Fruit fly (Drosophila melanogaster): ENCODE data around the gene CG6678.

The CG6678 gene

dm6 chr3R:21874982-21875466 is 11.8 kb upstream of the CG6678 start, which contains the start of gene CG6656 (continued):
- TF ChIP-seq lbe (GFP tag; optimal IDR thresholded peaks at IDR 0.05) (peak; percentile 67), stwl (tag; optimal IDR thresholded peaks at IDR 0.05) (no peak), CG16813 (GFP tag; IDR thresholded peaks at IDR 0.05; ENCODE audit: partially characterized antibody) (no peak), CG4328 (GFP tag; optimal IDR thresholded peaks at IDR 0.05) (no peak), CG4854 (GFP tag; optimal IDR thresholded peaks at IDR 0.05) (no peak), CG12104 (GFP tag; optimal IDR thresholded peaks at IDR 0.05) (no peak), CG10431 (GFP tag; optimal IDR thresholded peaks at IDR 0.05) (no peak), ap (GFP tag; IDR thresholded peaks at IDR 0.05) (no peak), CG11398 (GFP tag; optimal IDR thresholded peaks at IDR 0.05) (no peak), CG12659 (GFP tag; optimal IDR thresholded peaks at IDR 0.05) (peak; percentile 3), CG13296 (GFP tag; optimal IDR thresholded peaks at IDR 0.05) (no peak), Sin3A (optimal IDR thresholded peaks at IDR 0.05) (no peak), Ravus (GFP tag; IDR thresholded peaks at IDR 0.05) (no peak), gro (GFP tag; optimal IDR thresholded peaks at IDR 0.05) (no peak), CG18599 (GFP tag; optimal IDR thresholded peaks at IDR 0.05) (no peak), CG11696 (GFP tag; IDR thresholded peaks at IDR 0.05) (no peak), bowl (GFP tag; IDR thresholded peaks at IDR 0.05) (no peak), CG7839 (tag; optimal IDR thresholded peaks at IDR 0.05) (no peak), wdn (GFP tag; IDR thresholded peaks at IDR 0.05) (no peak), NfI (GFP tag; optimal IDR thresholded peaks at IDR 0.05) (no peak), CG7928 (GFP tag; optimal IDR thresholded peaks at IDR 0.05) (no peak), CG16815 (GFP tag; optimal IDR thresholded peaks at IDR 0.05) (no peak), Atf6 (GFP tag; IDR thresholded peaks at IDR 0.05) (0 out of 2 replicates have a peak, but pooled peaks have one; percentile 48), Lpt (GFP tag; optimal IDR thresholded peaks at IDR 0.05) (no peak), Opbp (GFP tag; IDR thresholded peaks at IDR 0.05; ENCODE audit: partially characterized antibody) (no peak), Oaz (GFP tag; IDR thresholded peaks at IDR 0.05) (no peak), CG8281 (tag; optimal IDR thresholded peaks at IDR 0.05) (no peak), CG2712 (tag; optimal IDR thresholded peaks at IDR 0.05) (no peak), eyg (GFP tag; optimal IDR thresholded peaks at IDR 0.05) (no peak), CG2120 (GFP tag; optimal IDR thresholded peaks at IDR 0.05) (no peak), CG3065 (GFP tag; optimal IDR thresholded peaks at IDR 0.05) (no peak), HHEX (GFP tag; optimal IDR thresholded peaks at IDR 0.05) (no peak), usp (GFP tag; optimal IDR thresholded peaks at IDR 0.05) (no peak), sim (GFP tag; IDR thresholded peaks at IDR 0.05) (no peak), CG8478 (optimal IDR thresholded peaks at IDR 0.05) (no peak), NC2α (GFP tag; optimal IDR thresholded peaks at IDR 0.05) (no peak), CG9727 (GFP tag; optimal IDR thresholded peaks at IDR 0.05) (no peak), CG18476 (GFP tag; optimal IDR thresholded peaks at IDR 0.05) (no peak), Taf1 (GFP tag; IDR thresholded peaks at IDR 0.05) (no peak), PHDP (tag; optimal IDR thresholded peaks at IDR 0.05) (no peak), ci (GFP tag; IDR thresholded peaks at IDR 0.05) (peak; percentile 63; the same call in 2 of the 3 replicates), zfh1 (GFP tag; IDR thresholded peaks at IDR 0.05) (0 out of 3 replicates have a peak, but pooled peaks have one; percentile 35), pb (GFP tag; optimal IDR thresholded peaks at IDR 0.05) (peak; percentile 27), TFAM (GFP tag; optimal IDR thresholded peaks at IDR 0.05) (no peak), Jarid2 (GFP tag; optimal IDR thresholded peaks at IDR 0.05) (peak; percentile 75), Ets65A (GFP tag) (peak; percentile 68), Lim3 (GFP tag; IDR thresholded peaks at IDR 0.05) (no peak), inv (GFP tag; IDR thresholded peaks at IDR 0.05; ENCODE audit: partially characterized antibody) (no peak), Dp (GFP tag; optimal IDR thresholded peaks at IDR 0.05) (no peak), sob (GFP tag; IDR thresholded peaks at IDR 0.05) (0 out of 2 replicates have a peak, but pooled peaks have one; percentile 17), Drgx (GFP tag; IDR thresholded peaks at IDR 0.05) (peak; percentile 49; the same call in 1 of the 2 replicates), CG31224 (GFP tag; IDR thresholded peaks at IDR 0.05) (no peak)
